Worm (Caenorhabditis elegans) whole organism, L4 larva: ENCODE data around the gene mth-2.
A peak's percentile ranks its signal among the peaks of the same experiment; 100 is the strongest.

Source experiments
- F44E2.7 ChIP-seq: fragments of 200-800 bp; sonication (Bioruptor generic); IDR thresholded peaks from 2 replicates; pipeline ENCODE4 v2.1.2; 2022; ENCODE audit warnings: missing genetic modification characterization, missing compliant biosample characterization
- Y48G9A.11 ChIP-seq: fragments of 200-800 bp; sonication (Bioruptor generic); IDR thresholded peaks from 2 replicates; pipeline ENCODE4 v1.3.6; 2022; ENCODE audit warnings: missing genetic modification reagents, missing genetic modification characterization, missing compliant biosample characterization
- Y75B8A.6 ChIP-seq: fragments of 200-800 bp; sonication (Bioruptor generic); IDR thresholded peaks from 2 replicates; pipeline ENCODE4 v1.3.6; 2022; ENCODE audit warnings: missing genetic modification reagents, missing genetic modification characterization, missing compliant biosample characterization
- aha-1 ChIP-seq: fragments of 150-350 bp; peaks from one replicate; lab custom pipeline; 2014; ENCODE audit warnings: missing biosample characterization, missing genetic modification characterization
- ceh-32 ChIP-seq: sonication (generic microtip); optimal IDR thresholded peaks from 2 replicates; lab custom pipeline; 2016; ENCODE audit warnings: mild to moderate bottlenecking, missing genetic modification characterization, missing compliant biosample characterization; ENCODE audit not compliant: poor library complexity
- ceh-62 ChIP-seq: sonication (generic microtip); optimal IDR thresholded peaks from 2 replicates; lab custom pipeline; 2017; ENCODE audit warnings: missing biosample characterization, missing genetic modification characterization
- ces-1 ChIP-seq: fragments of 150-350 bp; sonication (generic microtip); optimal IDR thresholded peaks from 4 replicates; lab custom pipeline; 2014; ENCODE audit warnings: missing biosample characterization, missing genetic modification reagents, missing genetic modification characterization
- cey-2 ChIP-seq: sonication (generic microtip); optimal IDR thresholded peaks from 3 replicates; lab custom pipeline; 2017; ENCODE audit warnings: missing genetic modification characterization, mild to moderate bottlenecking, missing compliant biosample characterization, antibody characterized with exemption, borderline replicate concordance; ENCODE audit not compliant: insufficient read depth
- daf-12 ChIP-seq: fragments of 150-350 bp; optimal IDR thresholded peaks from 2 replicates; lab custom pipeline; 2014; ENCODE audit warnings: missing biosample characterization, missing genetic modification reagents, missing genetic modification characterization
- daf-16 ChIP-seq, 3 experiments: sonication (generic microtip); optimal IDR thresholded peaks; 2 replicates each; lab custom pipeline; 2016 to 2017; ENCODE audit warnings: missing genetic modification characterization in 3 of 3, missing genetic modification reagents in 3 of 3, mild to moderate bottlenecking in 2 of 3, missing compliant biosample characterization in 2 of 3, missing biosample characterization in 1 of 3, moderate library complexity in 1 of 3
- dmd-6 ChIP-seq: fragments of 200-800 bp; sonication (Bioruptor generic); IDR thresholded peaks from 2 replicates; pipeline ENCODE4 v1.3.6; 2022; ENCODE audit warnings: missing genetic modification reagents, missing genetic modification characterization, missing compliant biosample characterization
- dpl-1 ChIP-seq: fragments of 150-350 bp; optimal IDR thresholded peaks from 2 replicates; lab custom pipeline; 2014; ENCODE audit warnings: missing biosample characterization, missing genetic modification reagents, missing genetic modification characterization
- dve-1 ChIP-seq: sonication (generic microtip); optimal IDR thresholded peaks from 2 replicates; lab custom pipeline; 2017; ENCODE audit warnings: antibody characterized with exemption, mild to moderate bottlenecking, missing genetic modification characterization, missing compliant biosample characterization; ENCODE audit not compliant: insufficient read depth
- egl-27 ChIP-seq: sonication (generic microtip); optimal IDR thresholded peaks from 3 replicates; lab custom pipeline; 2017; ENCODE audit warnings: missing biosample characterization, missing genetic modification reagents, missing genetic modification characterization
- egl-43 ChIP-seq: fragments of 200-800 bp; sonication (Bioruptor generic); IDR thresholded peaks from 2 replicates; pipeline ENCODE4 v1.3.6; 2022; ENCODE audit warnings: missing genetic modification reagents, missing genetic modification characterization, missing compliant biosample characterization
- hif-1 ChIP-seq, 2 experiments: sonication (generic microtip); optimal IDR thresholded peaks; 2 replicates each; lab custom pipeline; 2016 to 2017; ENCODE audit warnings: missing compliant biosample characterization in 2 of 2, missing genetic modification characterization in 2 of 2, missing genetic modification reagents in 2 of 2, missing genotype in 2 of 2, mild to moderate bottlenecking in 1 of 2
- hlh-11 ChIP-seq: fragments of 200-800 bp; sonication (Bioruptor generic); optimal IDR thresholded peaks from 2 replicates; lab custom pipeline; 2018; ENCODE audit warnings: mild to moderate bottlenecking, missing genetic modification characterization, missing compliant biosample characterization
- hmg-1.1 ChIP-seq: fragments of 200-800 bp; sonication (Bioruptor generic); IDR thresholded peaks from 2 replicates; pipeline ENCODE4 v1.3.6; 2022; ENCODE audit warnings: missing genetic modification reagents, missing genetic modification characterization, missing compliant biosample characterization
- lin-1 ChIP-seq: fragments of 200-800 bp; sonication (Bioruptor generic); IDR thresholded peaks from 2 replicates; pipeline ENCODE4 v1.3.6; 2022; ENCODE audit warnings: missing genetic modification reagents, missing genetic modification characterization, missing compliant biosample characterization
- lin-38 ChIP-seq: fragments of 200-800 bp; sonication (Bioruptor generic); IDR thresholded peaks from 2 replicates; pipeline ENCODE4 v1.3.6; 2022; ENCODE audit warnings: missing genetic modification reagents, missing genetic modification characterization, missing compliant biosample characterization
- lsy-2 ChIP-seq, 2 experiments: fragments of 150-350 bp in 1 of 2; sonication (generic microtip) in 1 of 2; optimal IDR thresholded peaks; 2 replicates each; lab custom pipeline; 2014 to 2017; ENCODE audit warnings: missing biosample characterization in 2 of 2, missing genetic modification characterization in 2 of 2
- mdl-1 ChIP-seq, 2 experiments: fragments of 150-350 bp in 1 of 2; sonication (generic microtip) in 1 of 2; optimal IDR thresholded peaks; 2 replicates each; lab custom pipeline; 2014 to 2017; ENCODE audit warnings: missing biosample characterization in 2 of 2, missing genetic modification characterization in 2 of 2
- mdt-29 ChIP-seq: fragments of 200-800 bp; sonication (Bioruptor generic); IDR thresholded peaks from 2 replicates; pipeline ENCODE4 v1.3.6; 2022; ENCODE audit warnings: missing genetic modification reagents, missing genetic modification characterization, missing compliant biosample characterization
- mep-1 ChIP-seq: fragments of 150-350 bp; sonication (generic microtip); optimal IDR thresholded peaks from 3 replicates; lab custom pipeline; 2014; ENCODE audit warnings: missing biosample characterization, missing genetic modification characterization
- mes-2 ChIP-seq: sonication (generic microtip); optimal IDR thresholded peaks from 2 replicates; lab custom pipeline; 2016; ENCODE audit warnings: missing genotype, mild to moderate bottlenecking, missing genetic modification characterization, missing compliant biosample characterization; ENCODE audit not compliant: poor library complexity, severe bottlenecking
- mxl-3 ChIP-seq: fragments of 200-800 bp; sonication (Bioruptor generic); optimal IDR thresholded peaks from 2 replicates; lab custom pipeline; 2018; ENCODE audit warnings: mild to moderate bottlenecking, missing genetic modification characterization, missing compliant biosample characterization
- nhr-102 ChIP-seq: sonication (generic microtip); optimal IDR thresholded peaks from 2 replicates; lab custom pipeline; 2016; ENCODE audit warnings: mild to moderate bottlenecking, missing genetic modification characterization, moderate library complexity, missing compliant biosample characterization
- nhr-11 ChIP-seq: fragments of 150-350 bp; optimal IDR thresholded peaks from 2 replicates; lab custom pipeline; 2014; ENCODE audit warnings: missing biosample characterization, missing genetic modification characterization
- nhr-28 ChIP-seq: fragments of 150-350 bp; optimal IDR thresholded peaks from 2 replicates; lab custom pipeline; 2014; ENCODE audit warnings: missing biosample characterization, missing genetic modification characterization
- nhr-42 ChIP-seq: fragments of 200-800 bp; sonication (Bioruptor generic); IDR thresholded peaks from 2 replicates; pipeline ENCODE4 v1.3.6; 2022; ENCODE audit warnings: missing genetic modification characterization, missing compliant biosample characterization
- nhr-77 ChIP-seq: fragments of 150-350 bp; optimal IDR thresholded peaks from 2 replicates; lab custom pipeline; 2014; ENCODE audit warnings: missing biosample characterization, missing genetic modification characterization
- pha-4 ChIP-seq, 2 experiments: fragments of 150-350 bp in 1 of 2; fragments of 200-800 bp in 1 of 2; sonication (Bioruptor generic) in 1 of 2; IDR thresholded peaks in 1 of 2; optimal IDR thresholded peaks in 1 of 2; 2 replicates each; pipeline versions ENCODE4 v1.3.6 to Lab custom; 2014 to 2022; ENCODE audit warnings: missing genetic modification characterization in 2 of 2, missing genetic modification reagents in 2 of 2, missing biosample characterization in 1 of 2, missing compliant biosample characterization in 1 of 2
- php-3 ChIP-seq: fragments of 200-800 bp; sonication (Bioruptor generic); IDR thresholded peaks from 2 replicates; pipeline ENCODE4 v1.3.6; 2022; ENCODE audit warnings: missing genetic modification reagents, missing genetic modification characterization, missing compliant biosample characterization
- pqm-1 ChIP-seq: sonication (generic microtip); optimal IDR thresholded peaks from 2 replicates; lab custom pipeline; 2017; ENCODE audit warnings: missing biosample characterization, missing genetic modification characterization
- rbr-2 ChIP-seq: sonication (generic microtip); optimal IDR thresholded peaks from 2 replicates; lab custom pipeline; 2016; ENCODE audit warnings: missing genotype, missing genetic modification characterization, missing compliant biosample characterization
- saeg-2 ChIP-seq: fragments of 200-800 bp; sonication (Bioruptor generic); IDR thresholded peaks from 2 replicates; pipeline ENCODE4 v1.3.6; 2022; ENCODE audit warnings: missing genetic modification reagents, missing genetic modification characterization, missing compliant biosample characterization
- set-16 ChIP-seq: fragments of 200-800 bp; sonication (Bioruptor generic); IDR thresholded peaks from 2 replicates; pipeline ENCODE4 v1.3.6; 2022; ENCODE audit warnings: missing genetic modification reagents, missing genetic modification characterization, missing compliant biosample characterization
- snpc-1.2 ChIP-seq: fragments of 200-800 bp; sonication (Bioruptor generic); IDR thresholded peaks from 2 replicates; pipeline ENCODE4 v1.3.6; 2022; ENCODE audit warnings: missing genetic modification reagents, missing genetic modification characterization, missing compliant biosample characterization
- snpc-4 ChIP-seq: fragments of 150-350 bp; optimal IDR thresholded peaks from 2 replicates; lab custom pipeline; 2014; ENCODE audit warnings: missing biosample characterization, missing genetic modification characterization
- tag-97 ChIP-seq: fragments of 200-800 bp; sonication (Bioruptor generic); IDR thresholded peaks from 2 replicates; pipeline ENCODE4 v1.3.6; 2022; ENCODE audit warnings: missing genetic modification characterization, missing compliant biosample characterization
- tra-1 ChIP-seq: fragments of 200-800 bp; sonication (Bioruptor generic); IDR thresholded peaks from 2 replicates; pipeline ENCODE4 v1.3.6; 2022; ENCODE audit warnings: missing genetic modification reagents, missing genetic modification characterization, missing compliant biosample characterization
- unc-130 ChIP-seq: sonication (generic microtip); optimal IDR thresholded peaks from 2 replicates; lab custom pipeline; 2016; ENCODE audit warnings: missing genetic modification reagents, missing genetic modification characterization, missing compliant biosample characterization
- unc-62 ChIP-seq, 3 experiments: fragments of 150-350 bp in 1 of 3; sonication (generic microtip); optimal IDR thresholded peaks in 2 of 3; peaks in 1 of 3; 1 replicate in 1 of 3; 2 replicates in 2 of 3; lab custom pipeline; 2014 to 2017; ENCODE audit warnings: missing biosample characterization in 3 of 3, missing genetic modification characterization in 3 of 3, missing genetic modification reagents in 3 of 3, missing genotype in 1 of 3
- ztf-7 ChIP-seq: fragments of 150-350 bp; optimal IDR thresholded peaks from 2 replicates; lab custom pipeline; 2014; ENCODE audit warnings: missing biosample characterization, missing genetic modification characterization

Gene mth-2

ce11 chrII:4194127-4194526, at the start of gene mth-2:
mth-2 (minus strand) TSS chrII:4194314.
- TF ChIP-seq pqm-1 (peak; percentile 77), unc-62 (GFP tag; optimal IDR thresholded peaks at IDR 0.05 in 1 of 2; lab: Kevin White, UChicago) (peak in 1 of 2 experiments; percentile 43), unc-62 (tag; optimal IDR thresholded peaks at IDR 0.05; lab: Kevin White, UChicago) (no peak), daf-16 (GFP tag; optimal IDR thresholded peaks at IDR 0.05; lab: Kevin White, UChicago) (no peak), daf-16 (tag; optimal IDR thresholded peaks at IDR 0.05; lab: Kevin White, UChicago) (peak; percentile 58), nhr-28 (tag; lab: Kevin White, UChicago) (peak; percentile 89), nhr-77 (tag; lab: Kevin White, UChicago) (peak; percentile 48), hlh-11 (tag; lab: Kevin White, UChicago) (peak; percentile 68), tag-97 (no peak), dve-1 (peak; percentile 53), ceh-62 (tag; lab: Kevin White, UChicago) (no peak), mes-2 (tag; lab: Kevin White, UChicago) (peak; percentile 18), php-3 (GFP tag; lab: Robert Waterston, UW) (no peak), tra-1 (GFP tag; lab: Robert Waterston, UW) (peak; percentile 25; the same call in 1 of the 2 replicates), dmd-6 (peak; percentile 76)

- TF ChIP-seq F44E2.7 (GFP tag; lab: Robert Waterston, UW) (no peak), Y75B8A.6 (GFP tag; lab: Robert Waterston, UW) (no peak), mxl-3 (GFP tag; lab: Kevin White, UChicago) (no peak), saeg-2 (GFP tag; lab: Robert Waterston, UW) (no peak), ztf-7 (tag; lab: Kevin White, UChicago) (no peak), egl-43 (no peak), daf-12 (tag; lab: Kevin White, UChicago) (no peak), lin-1 (GFP tag; lab: Robert Waterston, UW) (no peak), mdl-1 (tag; optimal IDR thresholded peaks at IDR 0.05; lab: Kevin White, UChicago) (no peak), pqm-1 (no peak), set-16 (GFP tag; lab: Robert Waterston, UW) (no peak), ces-1 (GFP tag; lab: Kevin White, UChicago) (no peak), hlh-11 (tag; lab: Kevin White, UChicago) (no peak), nhr-42 (GFP tag; lab: Robert Waterston, UW) (no peak), egl-27 (tag; lab: Kevin White, UChicago) (no peak)
These were observed 44.8 kb upstream of the mth-2 start for ce11 chrII:4238963-4239362.

ce11 chrII:4237701-4238214, 43.6 kb upstream of the mth-2 start, which contains the start of the genes fbxc-44 and C16A11.2:
fbxc-44 (minus strand) TSS chrII:4237751.
C16A11.2 (plus strand) TSS chrII:4238203.
- peak; percentile 39 for TF ChIP-seq mep-1 (tag; lab: Kevin White, UChicago)
- TF ChIP-seq ceh-32 (tag; lab: Kevin White, UChicago): no peak
- TF ChIP-seq lin-38 (GFP tag; lab: Robert Waterston, UW): peak; percentile 64
- 0 out of 2 replicates have a peak, but pooled peaks have one; percentile 14 for TF ChIP-seq Y48G9A.11
- peak; percentile 72 for TF ChIP-seq unc-130
- TF ChIP-seq cey-2 (tag; lab: Kevin White, UChicago): no peak
- no peak for TF ChIP-seq nhr-102 (tag; lab: Kevin White, UChicago)
- peak; percentile 59 for TF ChIP-seq hmg-1.1 (GFP tag; lab: Robert Waterston, UW)
- no peak for TF ChIP-seq snpc-4
- peak in 1 of 2 experiments; percentile 3 for TF ChIP-seq daf-16 (GFP tag; optimal IDR thresholded peaks at IDR 0.05; lab: Kevin White, UChicago)
- peak; percentile 32 for TF ChIP-seq daf-16 (tag; optimal IDR thresholded peaks at IDR 0.05; lab: Kevin White, UChicago)
- TF ChIP-seq hif-1 (tag; optimal IDR thresholded peaks at IDR 0.05; lab: Kevin White, UChicago): peak in 1 of 2 experiments; percentile 15
- TF ChIP-seq dpl-1: peak; percentile 0
- TF ChIP-seq lsy-2 (tag; optimal IDR thresholded peaks at IDR 0.05; lab: Kevin White, UChicago): peak in 1 of 2 experiments; percentile 62
- TF ChIP-seq mxl-3 (GFP tag; lab: Kevin White, UChicago): no peak
- TF ChIP-seq pha-4 (GFP tag; IDR thresholded peaks at IDR 0.05; lab: Robert Waterston, UW): peak; percentile 29; the same call in 1 of the 2 replicates
- TF ChIP-seq pha-4 (tag; optimal IDR thresholded peaks at IDR 0.05; lab: Kevin White, UChicago): no peak
- peak; percentile 90 for TF ChIP-seq mes-2 (tag; lab: Kevin White, UChicago)
- peak; percentile 20 for TF ChIP-seq rbr-2 (tag; lab: Kevin White, UChicago)
- no peak for TF ChIP-seq mdt-29 (GFP tag; lab: Robert Waterston, UW)
- TF ChIP-seq snpc-1.2 (GFP tag; lab: Robert Waterston, UW): 0 out of 2 replicates have a peak, but pooled peaks have one; percentile 22
- no peak for TF ChIP-seq nhr-11 (tag; lab: Kevin White, UChicago)
- peak; percentile 70 for TF ChIP-seq aha-1 (tag; lab: Kevin White, UChicago)
